Fruit fly (Drosophila melanogaster) whole organism, embryonic: Measurements from ENCODE around the gene Dph5.

ENCODE experiments used
- BEAF-32 ChIP-seq: fragments of 200-800 bp; sonication (Bioruptor generic); optimal IDR thresholded peaks from 3 replicates; lab custom pipeline; 2017; ENCODE audit warnings: missing biosample characterization, missing genetic modification characterization, mild to moderate bottlenecking, moderate library complexity, missing genetic modification reagents
- Bgb ChIP-seq: fragments of 200-800 bp; sonication (Bioruptor generic); IDR thresholded peaks from 2 replicates; pipeline ENCODE4 v1.3.6; 2022; ENCODE audit warnings: missing biosample characterization, missing genetic modification characterization; ENCODE audit not compliant: partially characterized antibody
- CG10366 ChIP-seq: fragments of 200-800 bp; sonication (Bioruptor generic); IDR thresholded peaks from 2 replicates; pipeline ENCODE4 v1.3.6; 2022; ENCODE audit warnings: missing biosample characterization, missing genetic modification characterization
- CG13287 ChIP-seq: fragments of 200-800 bp; sonication (Bioruptor generic); IDR thresholded peaks from 2 replicates; pipeline ENCODE4 v1.3.6; 2022; ENCODE audit warnings: missing biosample characterization, missing genetic modification characterization; ENCODE audit not compliant: partially characterized antibody
- CG14710 ChIP-seq: fragments of 200-800 bp; sonication (Bioruptor generic); optimal IDR thresholded peaks from 3 replicates; lab custom pipeline; 2019; ENCODE audit warnings: missing biosample characterization, mild to moderate bottlenecking, missing genetic modification characterization, moderate library complexity
- CG1603 ChIP-seq: fragments of 200-800 bp; sonication (Bioruptor generic); optimal IDR thresholded peaks from 2 replicates; lab custom pipeline; 2019; ENCODE audit warnings: missing biosample characterization, mild to moderate bottlenecking, missing genetic modification characterization, moderate library complexity
- CG42726 ChIP-seq: fragments of 200-800 bp; sonication (Bioruptor generic); IDR thresholded peaks from 2 replicates; pipeline ENCODE4 v1.3.6; 2022; ENCODE audit warnings: missing biosample characterization, missing genetic modification characterization; ENCODE audit not compliant: partially characterized antibody
- CG4328 ChIP-seq: fragments of 200-800 bp; sonication (Bioruptor generic); optimal IDR thresholded peaks from 3 replicates; lab custom pipeline; 2017; ENCODE audit warnings: missing biosample characterization, missing genetic modification reagents, missing genetic modification characterization
- CG4424 ChIP-seq: fragments of 200-800 bp; sonication (Bioruptor generic); optimal IDR thresholded peaks from 3 replicates; lab custom pipeline; 2016; ENCODE audit warnings: missing biosample characterization, missing genetic modification characterization
- CG7963 ChIP-seq: fragments of 200-800 bp; sonication (Bioruptor generic); IDR thresholded peaks from 3 replicates; pipeline ENCODE4 v1.3.6; 2022; ENCODE audit warnings: missing biosample characterization, missing genetic modification characterization; ENCODE audit not compliant: partially characterized antibody
- CG9797 ChIP-seq: fragments of 200-800 bp; sonication (Bioruptor generic); optimal IDR thresholded peaks from 3 replicates; lab custom pipeline; 2018; ENCODE audit warnings: missing biosample characterization, mild to moderate bottlenecking, missing genetic modification characterization
- Dbx ChIP-seq: fragments of 200-800 bp; sonication (Bioruptor generic); IDR thresholded peaks from 3 replicates; pipeline ENCODE4 v1.3.6; 2022; ENCODE audit warnings: missing biosample characterization, missing genetic modification characterization
- Dll ChIP-seq: fragments of 200-800 bp; sonication (Bioruptor generic); IDR thresholded peaks from 4 replicates; pipeline ENCODE4 v1.3.6; 2022; ENCODE audit warnings: missing biosample characterization, missing genetic modification characterization; ENCODE audit not compliant: partially characterized antibody
- Dp ChIP-seq: fragments of 200-800 bp; sonication (Bioruptor generic); optimal IDR thresholded peaks from 2 replicates; lab custom pipeline; 2018; ENCODE audit warnings: missing biosample characterization, mild to moderate bottlenecking, missing genetic modification characterization, moderate library complexity
- E2f2 ChIP-seq: fragments of 200-800 bp; sonication (Bioruptor generic); IDR thresholded peaks from 2 replicates; pipeline ENCODE4 v1.3.6; 2022; ENCODE audit warnings: missing biosample characterization, missing genetic modification characterization
- Ets97D ChIP-seq: fragments of 200-800 bp; sonication (Bioruptor generic); optimal IDR thresholded peaks from 3 replicates; lab custom pipeline; 2016; ENCODE audit warnings: missing biosample characterization, missing genetic modification characterization
- Fer1 ChIP-seq: fragments of 200-800 bp; sonication (Bioruptor generic); optimal IDR thresholded peaks from 2 replicates; lab custom pipeline; 2017; ENCODE audit warnings: missing biosample characterization, mild to moderate bottlenecking, missing genetic modification characterization
- HLH4C ChIP-seq: fragments of 200-800 bp; sonication (Bioruptor generic); IDR thresholded peaks from 3 replicates; pipeline ENCODE4 v1.3.6; 2022; ENCODE audit warnings: missing biosample characterization, missing genetic modification characterization; ENCODE audit not compliant: partially characterized antibody
- Hmx ChIP-seq: fragments of 200-800 bp; sonication (Bioruptor generic); optimal IDR thresholded peaks from 2 replicates; lab custom pipeline; 2016; ENCODE audit warnings: missing biosample characterization, missing genetic modification characterization
- Lim3 ChIP-seq: fragments of 200-800 bp; sonication (Bioruptor generic); IDR thresholded peaks from 2 replicates; pipeline ENCODE4 v1.3.6; 2022; ENCODE audit warnings: missing biosample characterization, missing genetic modification characterization
- MBD-R2 ChIP-seq: fragments of 200-800 bp; sonication (Bioruptor generic); IDR thresholded peaks from 2 replicates; pipeline ENCODE4 v1.3.6; 2022; ENCODE audit warnings: missing biosample characterization, missing genetic modification characterization
- MESR4 ChIP-seq: fragments of 200-800 bp; sonication (Bioruptor generic); optimal IDR thresholded peaks from 2 replicates; lab custom pipeline; 2018; ENCODE audit warnings: missing biosample characterization, mild to moderate bottlenecking, missing genetic modification characterization, moderate library complexity
- Max ChIP-seq: fragments of 200-800 bp; sonication (Bioruptor generic); optimal IDR thresholded peaks from 2 replicates; lab custom pipeline; 2016; ENCODE audit warnings: missing biosample characterization, mild to moderate bottlenecking, missing genetic modification characterization
- Med ChIP-seq: fragments of 200-800 bp; sonication (Bioruptor generic); peaks from one replicate; lab custom pipeline; 2016; ENCODE audit warnings: missing biosample characterization, missing genetic modification characterization, mild to moderate bottlenecking, inconsistent platforms, moderate library complexity
- Pdp1 ChIP-seq, 2 experiments: fragments of 200-800 bp; sonication (Bioruptor generic); optimal IDR thresholded peaks; 3 replicates each; lab custom pipeline; 2016; ENCODE audit warnings: missing biosample characterization in 2 of 2, missing genetic modification characterization in 2 of 2, mild to moderate bottlenecking in 1 of 2, moderate library complexity in 1 of 2
- Scr ChIP-seq: fragments of 200-800 bp; sonication (Bioruptor generic); IDR thresholded peaks from 2 replicates; pipeline ENCODE4 v1.3.6; 2022; ENCODE audit warnings: missing biosample characterization, missing genetic modification characterization; ENCODE audit not compliant: partially characterized antibody
- bbx ChIP-seq: fragments of 200-800 bp; sonication (Bioruptor generic); IDR thresholded peaks from 2 replicates; pipeline ENCODE4 v1.3.6; 2022; ENCODE audit warnings: missing biosample characterization, missing genetic modification characterization; ENCODE audit not compliant: partially characterized antibody
- chinmo ChIP-seq: fragments of 200-800 bp; sonication (Bioruptor generic); IDR thresholded peaks from 4 replicates; pipeline ENCODE4 v1.3.6; 2022; ENCODE audit warnings: missing biosample characterization, missing genetic modification characterization; ENCODE audit not compliant: partially characterized antibody
- cwo ChIP-seq: fragments of 200-800 bp; sonication (Bioruptor generic); optimal IDR thresholded peaks from 3 replicates; lab custom pipeline; 2017; ENCODE audit warnings: missing biosample characterization, missing genetic modification characterization, mild to moderate bottlenecking, moderate library complexity, missing genetic modification reagents
- dm ChIP-seq: fragments of 200-800 bp; sonication (Bioruptor generic); optimal IDR thresholded peaks from 3 replicates; lab custom pipeline; 2016; ENCODE audit warnings: missing biosample characterization, missing genetic modification characterization
- dmrt99B ChIP-seq: fragments of 200-800 bp; sonication (Bioruptor generic); optimal IDR thresholded peaks from 2 replicates; lab custom pipeline; 2018; ENCODE audit warnings: missing biosample characterization, mild to moderate bottlenecking, missing genetic modification characterization, moderate library complexity
- ftz-f1 ChIP-seq: fragments of 200-800 bp; sonication (Bioruptor generic); optimal IDR thresholded peaks from 2 replicates; lab custom pipeline; 2016; ENCODE audit warnings: missing biosample characterization, missing genetic modification characterization
- gfzf ChIP-seq: fragments of 200-800 bp; sonication (Bioruptor generic); optimal IDR thresholded peaks from 2 replicates; lab custom pipeline; 2016; ENCODE audit warnings: missing biosample characterization, mild to moderate bottlenecking, missing genetic modification characterization, moderate library complexity
- grn ChIP-seq: fragments of 200-800 bp; sonication (Bioruptor generic); optimal IDR thresholded peaks from 3 replicates; lab custom pipeline; 2017; ENCODE audit warnings: missing biosample characterization, missing genetic modification characterization
- insv ChIP-seq, 2 experiments: fragments of 200-800 bp; sonication (Bioruptor generic); optimal IDR thresholded peaks; 3 replicates each; lab custom pipeline; 2016 to 2018; ENCODE audit warnings: missing biosample characterization in 2 of 2, missing genetic modification characterization in 2 of 2
- lola ChIP-seq, 3 experiments: fragments of >200 bp in 2 of 3; fragments of 200-800 bp in 1 of 3; sonication (Bioruptor generic) in 1 of 3; optimal IDR thresholded peaks; 2 replicates each; lab custom pipeline; 2017 to 2019; ENCODE audit warnings: missing biosample characterization in 3 of 3, missing genetic modification characterization in 3 of 3, mild to moderate bottlenecking in 1 of 3, moderate library complexity in 1 of 3
- mld ChIP-seq: fragments of 200-800 bp; sonication (Bioruptor generic); IDR thresholded peaks from 3 replicates; pipeline ENCODE4 v1.3.6; 2022; ENCODE audit warnings: missing biosample characterization, missing genetic modification characterization; ENCODE audit not compliant: partially characterized antibody
- pan ChIP-seq, 4 experiments: fragments of >200 bp in 3 of 4; fragments of 200-800 bp in 1 of 4; sonication (Bioruptor generic) in 1 of 4; optimal IDR thresholded peaks in 3 of 4; IDR thresholded peaks in 1 of 4; 2 replicates each; pipeline versions ENCODE4 v1.3.6 to Lab custom; 2017 to 2022; ENCODE audit warnings: missing biosample characterization in 2 of 4, missing genetic modification characterization in 2 of 4, mixed read lengths in 1 of 4
- pzg ChIP-seq: fragments of 200-800 bp; sonication (Bioruptor generic); optimal IDR thresholded peaks from 3 replicates; lab custom pipeline; 2018; ENCODE audit warnings: missing biosample characterization, mild to moderate bottlenecking, missing genetic modification characterization, moderate library complexity
- zen ChIP-seq: fragments of 200-800 bp; sonication (Bioruptor generic); optimal IDR thresholded peaks from 3 replicates; lab custom pipeline; 2018; ENCODE audit warnings: missing biosample characterization, mild to moderate bottlenecking, missing genetic modification characterization, moderate library complexity

Gene Dph5

DNA sequence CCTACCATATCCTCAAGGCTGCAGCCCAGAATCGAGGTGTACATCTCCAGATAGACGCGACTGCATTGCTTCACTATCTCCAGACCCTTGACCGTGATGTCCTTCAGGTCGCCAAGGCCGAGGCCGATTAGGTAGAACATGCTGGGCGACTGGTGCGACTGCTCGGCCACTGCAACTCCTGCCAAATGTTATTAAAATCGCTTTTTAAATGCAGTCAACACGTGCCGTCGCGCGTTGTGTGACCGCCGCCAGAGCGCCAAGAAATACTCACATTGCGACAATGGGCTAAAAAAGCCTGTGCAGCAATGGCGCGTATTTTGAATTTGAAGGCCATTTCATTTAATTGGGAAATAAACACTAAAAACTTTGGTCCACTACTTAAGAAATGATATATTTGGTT lies at the start of gene Dph5:
Dph5 (minus strand) TSS at position 245 of the 400 bp plus-strand sequence.
- TF ChIP-seq MBD-R2 (GFP tag; lab: Robert Waterston, UW): peak; percentile 60
- peak; percentile 28; the same call in 1 of the 2 replicates for TF ChIP-seq CG13287 (GFP tag; lab: Robert Waterston, UW)
- peak; percentile 7 for TF ChIP-seq Ets97D (GFP tag; lab: Kevin White, UChicago)
- TF ChIP-seq chinmo: 0 out of 4 replicates have a peak, but pooled peaks have one; percentile 7
- TF ChIP-seq Bgb (GFP tag; lab: Robert Waterston, UW): 0 out of 2 replicates have a peak, but pooled peaks have one; percentile 9
- TF ChIP-seq pan (optimal IDR thresholded peaks at IDR 0.05; lab: Kevin White, UChicago): no peak
- no peak for TF ChIP-seq pan (GFP tag; optimal IDR thresholded peaks at IDR 0.05 in 1 of 2, IDR thresholded peaks at IDR 0.05 in 1 of 2)
- no peak for TF ChIP-seq Lim3
- no peak for TF ChIP-seq Hmx (GFP tag; lab: Kevin White, UChicago)
- TF ChIP-seq CG14710 (tag; lab: Kevin White, UChicago): peak; percentile 0
- no peak for TF ChIP-seq dmrt99B (tag; lab: Kevin White, UChicago)
- TF ChIP-seq Dbx (GFP tag; lab: Robert Waterston, UW): 0 out of 3 replicates have a peak, but pooled peaks have one; percentile 12
- peak; percentile 5 for TF ChIP-seq zen (tag; lab: Kevin White, UChicago)
- TF ChIP-seq CG9797: peak; percentile 55
- no peak for TF ChIP-seq insv (GFP tag; optimal IDR thresholded peaks at IDR 0.05; lab: Kevin White, UChicago)
- peak; percentile 98 for TF ChIP-seq ftz-f1
- no peak for TF ChIP-seq Fer1 (GFP tag; lab: Kevin White, UChicago)
- TF ChIP-seq pzg (GFP tag; lab: Kevin White, UChicago): peak; percentile 61
- peak; percentile 52 for TF ChIP-seq Max (GFP tag; lab: Kevin White, UChicago)
- no peak for TF ChIP-seq CG42726 (GFP tag; lab: Robert Waterston, UW)
- no peak for TF ChIP-seq CG10366 (GFP tag; lab: Robert Waterston, UW)
- TF ChIP-seq CG7963 (GFP tag; lab: Robert Waterston, UW): 0 out of 3 replicates have a peak, but pooled peaks have one; percentile 23
- TF ChIP-seq Dp (GFP tag; lab: Kevin White, UChicago): peak; percentile 87
- no peak for TF ChIP-seq grn (GFP tag; lab: Kevin White, UChicago)
- TF ChIP-seq HLH4C: no peak
- TF ChIP-seq CG4328 (GFP tag; lab: Kevin White, UChicago): no peak
- no peak for TF ChIP-seq CG4424
- no peak for TF ChIP-seq lola (GFP tag; optimal IDR thresholded peaks at IDR 0.05; lab: Kevin White, UChicago)
- peak; percentile 92 for TF ChIP-seq E2f2 (GFP tag; lab: Robert Waterston, UW)
- TF ChIP-seq bbx: peak; percentile 29; the same call in 1 of the 2 replicates
- TF ChIP-seq gfzf (GFP tag; lab: Kevin White, UChicago): peak; percentile 83
- peak; percentile 70 for TF ChIP-seq MESR4 (GFP tag; lab: Kevin White, UChicago)
- peak; percentile 37 for TF ChIP-seq Med (GFP tag; lab: Kevin White, UChicago)
- TF ChIP-seq mld: 0 out of 3 replicates have a peak, but pooled peaks have one; percentile 30
- peak; percentile 18; the same call in 1 of the 2 replicates for TF ChIP-seq Scr (GFP tag; lab: Robert Waterston, UW)
- TF ChIP-seq dm: peak; percentile 86
- TF ChIP-seq CG1603 (tag; lab: Kevin White, UChicago): peak; percentile 23
- TF ChIP-seq Pdp1 (GFP tag; optimal IDR thresholded peaks at IDR 0.05; lab: Kevin White, UChicago): no peak
- TF ChIP-seq BEAF-32 (GFP tag; lab: Kevin White, UChicago): peak; percentile 12
- TF ChIP-seq Dll (GFP tag; lab: Robert Waterston, UW): 0 out of 4 replicates have a peak, but pooled peaks have one; percentile 11
- TF ChIP-seq cwo (GFP tag; lab: Kevin White, UChicago): peak; percentile 44
- TF ChIP-seq, all 482 proteins: peak for 26
